Worm (Caenorhabditis elegans) whole organism, L3 larva: ENCODE data around the gene srj-4.

Experiments
- ceh-28 ChIP-seq: fragments of 150-350 bp; optimal IDR thresholded peaks from 2 replicates; lab custom pipeline; 2014; ENCODE audit warnings: missing biosample characterization, missing genetic modification reagents, missing genetic modification characterization
- ceh-82 ChIP-seq: fragments of 150-350 bp; optimal IDR thresholded peaks from 2 replicates; lab custom pipeline; 2014; ENCODE audit warnings: missing biosample characterization, missing genetic modification characterization
- elt-1 ChIP-seq: fragments of 150-350 bp; optimal IDR thresholded peaks from 2 replicates; lab custom pipeline; 2014; ENCODE audit warnings: missing biosample characterization, missing genetic modification characterization
- fkh-10 ChIP-seq: sonication (generic microtip); optimal IDR thresholded peaks from 2 replicates; lab custom pipeline; 2017; ENCODE audit warnings: missing biosample characterization, missing genetic modification reagents, missing genetic modification characterization
- lin-39 ChIP-seq: fragments of 150-350 bp; optimal IDR thresholded peaks from 2 replicates; lab custom pipeline; 2018; ENCODE audit warnings: missing biosample characterization, missing genetic modification reagents, missing genetic modification characterization
- nhr-23 ChIP-seq: fragments of 150-350 bp; optimal IDR thresholded peaks from 2 replicates; lab custom pipeline; 2014; ENCODE audit warnings: missing biosample characterization, missing genetic modification reagents, missing genetic modification characterization
- nhr-237 ChIP-seq: fragments of 150-350 bp; optimal IDR thresholded peaks from 2 replicates; lab custom pipeline; 2014; ENCODE audit warnings: missing biosample characterization, missing genetic modification characterization
- nhr-77 ChIP-seq: fragments of 150-350 bp; optimal IDR thresholded peaks from 2 replicates; lab custom pipeline; 2014; ENCODE audit warnings: missing biosample characterization, missing genetic modification characterization
- unc-62 ChIP-seq: fragments of 150-350 bp; sonication (generic microtip); optimal IDR thresholded peaks from 4 replicates; lab custom pipeline; 2014; ENCODE audit warnings: missing biosample characterization, missing genetic modification reagents, missing genetic modification characterization
- ztf-11 ChIP-seq: fragments of 150-350 bp; optimal IDR thresholded peaks from 2 replicates; lab custom pipeline; 2014; ENCODE audit warnings: missing biosample characterization, missing genetic modification characterization
- ztf-4 ChIP-seq: fragments of 150-350 bp; optimal IDR thresholded peaks from 2 replicates; lab custom pipeline; 2014; ENCODE audit warnings: missing biosample characterization, missing genetic modification characterization

- TF ChIP-seq ceh-82 (no peak), elt-1 (tag; lab: Kevin White, UChicago) (no peak), nhr-23 (tag; lab: Kevin White, UChicago) (no peak), ztf-4 (tag; lab: Kevin White, UChicago) (no peak), nhr-237 (tag; lab: Kevin White, UChicago) (no peak), lin-39 (tag; lab: Kevin White, UChicago) (no peak), fkh-10 (GFP tag; lab: Kevin White, UChicago) (no peak), nhr-77 (tag; lab: Kevin White, UChicago) (no peak), ztf-11 (tag; lab: Kevin White, UChicago) (no peak), unc-62 (GFP tag; lab: Kevin White, UChicago) (no peak), ceh-28 (tag; lab: Kevin White, UChicago) (no peak)
Measured at ce11 chrV:12158377-12158776, 4.6 kb upstream of the srj-4 start.
